Fruit fly (Drosophila melanogaster): ENCODE data around the gene CG4259.

CG4259 gene

dm6 chr2L:2175930-2176643 lies 47.0 kb upstream of the CG4259 start (continued):
- TF ChIP-seq amos (GFP tag; IDR thresholded peaks at IDR 0.05; ENCODE audit: partially characterized antibody) (no peak), CG3847 (GFP tag; IDR thresholded peaks at IDR 0.05) (peak; percentile 73), Hr51 (GFP tag; optimal IDR thresholded peaks at IDR 0.05) (peak in 1 of 2 experiments; percentile 77), CG10274 (GFP tag; optimal IDR thresholded peaks at IDR 0.05) (no peak), sr (GFP tag; IDR thresholded peaks at IDR 0.05) (no peak), CG6813 (GFP tag; optimal IDR thresholded peaks at IDR 0.05) (no peak), ap (GFP tag; IDR thresholded peaks at IDR 0.05) (no peak), CG14441 (GFP tag; IDR thresholded peaks at IDR 0.05) (peak; percentile 27; the same call in 1 of the 2 replicates), CG5953 (GFP tag; IDR thresholded peaks at IDR 0.05) (no peak), run (tag; optimal IDR thresholded peaks at IDR 0.05) (no peak), CG8944 (GFP tag; optimal IDR thresholded peaks at IDR 0.05) (no peak), fd3F (GFP tag; optimal IDR thresholded peaks at IDR 0.05) (peak; percentile 33), HmgD (GFP tag; optimal IDR thresholded peaks at IDR 0.05) (no peak), wdn (GFP tag; IDR thresholded peaks at IDR 0.05) (peak; percentile 43; the same call in 1 of the 2 replicates), CG15601 (tag; optimal IDR thresholded peaks at IDR 0.05) (peak; percentile 2), nerfin-1 (tag; optimal IDR thresholded peaks at IDR 0.05) (peak; percentile 8), p53 (GFP tag; optimal IDR thresholded peaks at IDR 0.05) (no peak), CG4404 (GFP tag; IDR thresholded peaks at IDR 0.05) (no peak), fd64A (GFP tag; optimal IDR thresholded peaks at IDR 0.05) (no peak), Oli (tag; optimal IDR thresholded peaks at IDR 0.05) (peak; percentile 65), Bgb (GFP tag; IDR thresholded peaks at IDR 0.05; ENCODE audit: partially characterized antibody) (no peak), Aef1 (GFP tag; IDR thresholded peaks at IDR 0.05) (no peak), nmo (GFP tag; optimal IDR thresholded peaks at IDR 0.05) (peak; percentile 51), CG1233 (GFP tag; optimal IDR thresholded peaks at IDR 0.05) (no peak), CG2875 (GFP tag; optimal IDR thresholded peaks at IDR 0.05) (no peak), aop (GFP tag; IDR thresholded peaks at IDR 0.05) (peak; percentile 76; the same call in 1 of the 2 replicates), dmrt11E (tag; optimal IDR thresholded peaks at IDR 0.05) (no peak), CG8924 (tag; optimal IDR thresholded peaks at IDR 0.05) (peak; percentile 50), chinmo (GFP tag; IDR thresholded peaks at IDR 0.05; ENCODE audit: partially characterized antibody) (peak; percentile 67; the same call in 1 of the 4 replicates), tup (GFP tag; optimal IDR thresholded peaks at IDR 0.05) (no peak), pfk (GFP tag; optimal IDR thresholded peaks at IDR 0.05) (no peak), sc (optimal IDR thresholded peaks at IDR 0.05) (no peak), sc (GFP tag; optimal IDR thresholded peaks at IDR 0.05) (no peak), CG12942 (GFP tag; optimal IDR thresholded peaks at IDR 0.05) (no peak), ATbp (GFP tag; optimal IDR thresholded peaks at IDR 0.05) (no peak), CG33213 (GFP tag; optimal IDR thresholded peaks at IDR 0.05) (no peak), danr (GFP tag; IDR thresholded peaks at IDR 0.05) (no peak), sens (GFP tag) (peak; percentile 74), dmrt99B (tag; optimal IDR thresholded peaks at IDR 0.05) (peak; percentile 52), Meics (GFP tag; optimal IDR thresholded peaks at IDR 0.05) (peak; percentile 66), pb (GFP tag; optimal IDR thresholded peaks at IDR 0.05) (no peak), Stat92E (GFP tag; optimal IDR thresholded peaks at IDR 0.05) (no peak), Ssrp (tag; optimal IDR thresholded peaks at IDR 0.05) (peak; percentile 21), ftz-f1 (GFP tag; optimal IDR thresholded peaks at IDR 0.05) (no peak), rib (GFP tag; IDR thresholded peaks at IDR 0.05) (peak; percentile 36; the same call in 1 of the 2 replicates), dm (GFP tag; optimal IDR thresholded peaks at IDR 0.05) (no peak), H15 (GFP tag; IDR thresholded peaks at IDR 0.05) (no peak), row (GFP tag; IDR thresholded peaks at IDR 0.05) (peak; percentile 67), HLH4C (GFP tag; IDR thresholded peaks at IDR 0.05; ENCODE audit: partially characterized antibody) (no peak)
